Fruit fly (Drosophila melanogaster): ENCODE data around the gene CG2246.

CG2246 gene

DNA sequence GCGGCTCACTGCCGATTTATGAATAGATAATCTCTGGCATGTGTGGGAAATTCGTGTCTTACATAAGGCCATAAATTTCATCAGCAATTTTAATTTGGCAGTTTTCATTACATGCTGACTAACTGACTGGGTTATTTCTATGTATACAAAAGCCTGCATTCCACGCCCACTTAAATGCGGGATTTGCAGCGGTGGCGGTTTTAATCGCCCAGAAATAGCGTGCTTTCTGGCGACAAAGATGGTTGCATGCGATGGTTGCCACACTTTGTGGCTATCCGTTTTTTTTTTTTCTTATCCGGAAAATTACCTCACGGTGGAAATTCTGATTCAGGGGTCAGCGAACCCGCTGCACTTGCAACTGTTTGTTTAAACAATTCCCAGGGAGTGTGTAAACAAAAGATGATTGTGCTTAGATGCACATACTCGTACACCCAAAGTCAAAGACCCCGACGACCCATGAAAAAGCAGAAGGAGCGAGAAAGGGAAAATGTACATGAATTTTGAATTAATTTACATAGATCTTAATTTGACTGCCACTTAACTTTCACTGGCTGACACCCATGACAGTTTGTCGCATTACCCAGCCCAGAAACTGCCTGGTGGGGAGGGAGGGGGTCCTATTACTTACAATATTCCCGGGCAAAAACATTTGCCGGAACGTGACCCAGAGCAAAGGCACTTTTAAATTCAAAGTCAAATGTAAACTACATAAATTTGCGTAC lies 34.9 kb downstream of the CG2246 start:
- peak in 1 of 2 experiments; percentile 32 for TF ChIP-seq Pdp1 (GFP tag; optimal IDR thresholded peaks at IDR 0.05)
- TF ChIP-seq zfh1 (GFP tag; IDR thresholded peaks at IDR 0.05): no peak
- TF ChIP-seq Usf (GFP tag; optimal IDR thresholded peaks at IDR 0.05): no peak
- no peak for TF ChIP-seq E2f1 (GFP tag; IDR thresholded peaks at IDR 0.05)
- peak; percentile 95 for TF ChIP-seq CG8359 (GFP tag; optimal IDR thresholded peaks at IDR 0.05; ENCODE audit: borderline replicate concordance)
- TF ChIP-seq CG1832 (GFP tag; optimal IDR thresholded peaks at IDR 0.05): no peak
- TF ChIP-seq CG12659 (GFP tag; optimal IDR thresholded peaks at IDR 0.05): no peak
- TF ChIP-seq CG17186 (GFP tag; optimal IDR thresholded peaks at IDR 0.05): no peak
- peak; percentile 63 for TF ChIP-seq Blimp-1 (GFP tag; optimal IDR thresholded peaks at IDR 0.05)
- TF ChIP-seq grau (tag; optimal IDR thresholded peaks at IDR 0.05): no peak
- no peak for TF ChIP-seq NK7.1 (GFP tag; optimal IDR thresholded peaks at IDR 0.05)
- TF ChIP-seq CG14860 (GFP tag; IDR thresholded peaks at IDR 0.05; ENCODE audit: partially characterized antibody): no peak
- peak; percentile 70 for TF ChIP-seq CG7745 (tag; optimal IDR thresholded peaks at IDR 0.05)
- TF ChIP-seq vnd (GFP tag; IDR thresholded peaks at IDR 0.05; ENCODE audit: partially characterized antibody): no peak
- peak; percentile 33; the same call in 1 of the 2 replicates for TF ChIP-seq vvl (GFP tag; IDR thresholded peaks at IDR 0.05)

DNA sequence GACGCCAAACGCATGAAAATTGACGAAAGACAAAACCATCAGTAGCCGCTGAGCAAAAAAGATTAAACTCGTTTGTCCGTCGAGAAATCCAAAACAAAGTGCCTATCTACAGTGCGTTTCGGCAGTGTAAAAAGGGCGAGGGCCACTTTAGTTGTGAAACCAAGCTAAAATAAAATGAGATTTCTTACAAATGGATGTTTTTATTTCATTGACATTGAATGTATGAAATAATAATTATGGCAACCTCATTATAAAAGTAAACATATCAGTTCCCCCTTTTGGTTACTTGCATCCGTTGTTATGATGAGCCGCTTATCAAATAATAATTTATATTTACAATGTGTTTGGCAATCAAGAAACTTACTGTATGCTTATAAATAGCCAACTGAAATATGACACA lies 36.8 kb downstream of the CG2246 start:
- TF ChIP-seq CG17385 (GFP tag; optimal IDR thresholded peaks at IDR 0.05) (no peak), lov (optimal IDR thresholded peaks at IDR 0.05) (no peak), lov (GFP tag; IDR thresholded peaks at IDR 0.05) (no peak), sc (optimal IDR thresholded peaks at IDR 0.05) (no peak), sc (GFP tag; optimal IDR thresholded peaks at IDR 0.05) (no peak), Rfx (GFP tag; IDR thresholded peaks at IDR 0.05) (peak; percentile 36; the same call in 1 of the 2 replicates), CG10209 (GFP tag; optimal IDR thresholded peaks at IDR 0.05) (no peak), CG17328 (GFP tag; IDR thresholded peaks at IDR 0.05) (no peak), Hr78 (GFP tag; optimal IDR thresholded peaks at IDR 0.05) (no peak), tio (GFP tag; optimal IDR thresholded peaks at IDR 0.05) (no peak), CG3065 (GFP tag; optimal IDR thresholded peaks at IDR 0.05) (no peak), rib (GFP tag; IDR thresholded peaks at IDR 0.05) (no peak), fd64A (GFP tag; optimal IDR thresholded peaks at IDR 0.05) (no peak), Hand (GFP tag; optimal IDR thresholded peaks at IDR 0.05) (no peak), H15 (GFP tag; IDR thresholded peaks at IDR 0.05) (no peak), Abd-B (GFP tag; optimal IDR thresholded peaks at IDR 0.05) (no peak), CG4328 (GFP tag; optimal IDR thresholded peaks at IDR 0.05) (no peak), Drgx (GFP tag; IDR thresholded peaks at IDR 0.05) (peak; percentile 29; the same call in 1 of the 2 replicates), CG13775 (GFP tag; optimal IDR thresholded peaks at IDR 0.05) (no peak), jing (GFP tag; optimal IDR thresholded peaks at IDR 0.05) (no peak), exex (tag; optimal IDR thresholded peaks at IDR 0.05) (no peak), CG2120 (GFP tag; optimal IDR thresholded peaks at IDR 0.05) (peak; percentile 41), CoRest (tag; optimal IDR thresholded peaks at IDR 0.05) (no peak), hkb (optimal IDR thresholded peaks at IDR 0.05) (no peak), hkb (GFP tag; IDR thresholded peaks at IDR 0.05) (no peak), D19B (GFP tag; optimal IDR thresholded peaks at IDR 0.05) (no peak), CG32532 (GFP tag; IDR thresholded peaks at IDR 0.05) (peak; percentile 31; the same call in 1 of the 2 replicates), Dbx (GFP tag; IDR thresholded peaks at IDR 0.05) (no peak), CG10543 (GFP tag; optimal IDR thresholded peaks at IDR 0.05) (no peak), sisA (GFP tag; IDR thresholded peaks at IDR 0.05) (no peak), CG2202 (tag; optimal IDR thresholded peaks at IDR 0.05) (no peak), lola (GFP tag; optimal IDR thresholded peaks at IDR 0.05) (no peak), gfzf (GFP tag; optimal IDR thresholded peaks at IDR 0.05) (no peak), CG8765 (GFP tag; IDR thresholded peaks at IDR 0.05) (no peak)

All from whole organism, embryonic.